Fruit fly (Drosophila melanogaster): ENCODE results near the gene spen.
A peak's percentile ranks its signal among the peaks of the same experiment; 100 is the strongest.

spen gene

DNA sequence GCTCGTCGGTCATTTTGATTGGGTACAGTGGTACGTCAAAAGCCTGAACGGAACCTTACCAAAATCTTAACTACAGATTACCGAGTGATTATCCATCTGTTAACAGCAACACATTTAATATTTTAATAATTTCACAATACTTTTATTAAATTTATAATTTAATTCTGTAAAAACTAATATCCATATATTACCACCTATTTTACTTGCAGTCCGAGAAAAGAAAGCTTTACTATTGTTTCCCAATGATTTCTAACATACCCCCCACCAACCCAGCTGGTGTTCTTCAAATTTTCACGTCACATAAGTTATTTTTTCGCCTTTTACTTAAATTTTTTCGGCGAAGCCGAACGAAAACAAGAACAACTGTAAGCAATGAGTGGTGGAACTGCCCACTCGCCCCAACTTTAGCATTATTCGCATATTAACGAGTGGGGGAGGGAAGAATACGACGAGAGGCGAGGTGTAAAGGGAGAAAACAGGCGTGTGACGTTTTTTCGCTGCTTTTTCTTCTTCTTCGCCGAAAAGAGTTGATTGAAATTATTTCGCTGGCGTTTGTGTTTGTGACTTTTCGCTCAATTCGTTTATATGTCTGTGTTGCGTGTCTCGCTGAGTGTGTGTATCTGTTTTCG, 89.1 kb downstream of the spen start (continued):
- TF ChIP-seq CG3847 (GFP tag; IDR thresholded peaks at IDR 0.05), result peak; percentile 45; the same call in 1 of the 2 replicates
- no peak for TF ChIP-seq CG33557 (GFP tag; optimal IDR thresholded peaks at IDR 0.05)
- no peak for TF ChIP-seq CG34422 (GFP tag; IDR thresholded peaks at IDR 0.05)
- no peak for TF ChIP-seq unc-4 (GFP tag; IDR thresholded peaks at IDR 0.05; ENCODE audit: partially characterized antibody)
- peak; percentile 80 for TF ChIP-seq CG9727 (GFP tag; optimal IDR thresholded peaks at IDR 0.05)
- TF ChIP-seq klu (GFP tag; IDR thresholded peaks at IDR 0.05), result peak; percentile 42
- peak; percentile 7 for TF ChIP-seq CG1602 (GFP tag; optimal IDR thresholded peaks at IDR 0.05)
- no peak for TF ChIP-seq CG10462 (GFP tag; optimal IDR thresholded peaks at IDR 0.05)
- TF ChIP-seq zfh1 (GFP tag; IDR thresholded peaks at IDR 0.05), result no peak
- TF ChIP-seq Elba2 (GFP tag; optimal IDR thresholded peaks at IDR 0.05), result no peak
- no peak for TF ChIP-seq HLH54F (GFP tag; optimal IDR thresholded peaks at IDR 0.05)
- TF ChIP-seq pros (GFP tag; optimal IDR thresholded peaks at IDR 0.05), result no peak
- TF ChIP-seq HLH3B (GFP tag; IDR thresholded peaks at IDR 0.05), result no peak
- no peak for TF ChIP-seq Hr39 (optimal IDR thresholded peaks at IDR 0.05)
- TF ChIP-seq Hey (tag; optimal IDR thresholded peaks at IDR 0.05), result no peak
- no peak for TF ChIP-seq NK7.1 (GFP tag; optimal IDR thresholded peaks at IDR 0.05)
- 0 out of 3 replicates have a peak, but pooled peaks have one; percentile 40 for TF ChIP-seq CG11093 (GFP tag; IDR thresholded peaks at IDR 0.05)
- peak; percentile 53 for TF ChIP-seq CG7928 (GFP tag; optimal IDR thresholded peaks at IDR 0.05)
- no peak for TF ChIP-seq Tbp (GFP tag; optimal IDR thresholded peaks at IDR 0.05)
- TF ChIP-seq Ravus (GFP tag; IDR thresholded peaks at IDR 0.05), result no peak
- TF ChIP-seq CG7839 (tag; optimal IDR thresholded peaks at IDR 0.05), result peak; percentile 72
- TF ChIP-seq CG13775 (GFP tag; optimal IDR thresholded peaks at IDR 0.05), result peak; percentile 69
- no peak for TF ChIP-seq Lpt (GFP tag; optimal IDR thresholded peaks at IDR 0.05)
- TF ChIP-seq rib (GFP tag; IDR thresholded peaks at IDR 0.05), result peak; percentile 82
- no peak for TF ChIP-seq en (GFP tag; optimal IDR thresholded peaks at IDR 0.05)
- TF ChIP-seq pnt (GFP tag; optimal IDR thresholded peaks at IDR 0.05), result no peak
- TF ChIP-seq kay (GFP tag; optimal IDR thresholded peaks at IDR 0.05), result no peak
- no peak for TF ChIP-seq CG33213 (GFP tag; optimal IDR thresholded peaks at IDR 0.05)
- no peak for TF ChIP-seq CG34376 (GFP tag; optimal IDR thresholded peaks at IDR 0.05)
- no peak for TF ChIP-seq h (optimal IDR thresholded peaks at IDR 0.05)
- TF ChIP-seq Ets65A (GFP tag), result peak; percentile 73
- TF ChIP-seq pita (GFP tag; optimal IDR thresholded peaks at IDR 0.05), result no peak
- TF ChIP-seq Sry-δ (GFP tag; optimal IDR thresholded peaks at IDR 0.05), result no peak
- no peak for TF ChIP-seq CG14014 (GFP tag; IDR thresholded peaks at IDR 0.05)

DNA sequence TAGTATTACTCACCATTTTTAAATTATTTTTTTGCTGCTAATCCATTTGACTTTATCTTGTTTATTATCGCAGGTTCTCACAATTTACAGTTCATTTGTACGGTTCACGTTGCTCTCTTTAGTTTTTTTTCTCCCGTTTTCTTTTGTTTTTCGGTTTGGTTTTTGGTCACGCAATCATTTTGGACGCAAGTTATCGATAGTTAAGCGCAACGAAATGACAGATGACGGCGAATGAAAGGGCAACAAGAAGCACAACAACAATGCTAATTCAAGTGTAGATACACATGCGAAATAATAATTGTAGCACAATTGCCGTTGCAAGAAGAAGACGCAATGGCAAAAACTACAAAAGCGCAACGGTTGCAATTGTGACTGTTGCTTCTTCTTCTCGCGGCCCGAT, 89.8 kb downstream of the spen start:
- TF ChIP-seq CG16779 (GFP tag; IDR thresholded peaks at IDR 0.05) (no peak), Atf3 (GFP tag; optimal IDR thresholded peaks at IDR 0.05) (no peak), Dad (GFP tag; optimal IDR thresholded peaks at IDR 0.05) (no peak), zf30C (GFP tag; optimal IDR thresholded peaks at IDR 0.05) (no peak), CG3995 (GFP tag; optimal IDR thresholded peaks at IDR 0.05) (peak; percentile 92), CG13424 (tag; optimal IDR thresholded peaks at IDR 0.05) (no peak), danr (GFP tag; IDR thresholded peaks at IDR 0.05) (no peak), en (GFP tag; optimal IDR thresholded peaks at IDR 0.05) (no peak), Sry-δ (GFP tag; optimal IDR thresholded peaks at IDR 0.05) (peak; percentile 10), Dref (GFP tag; IDR thresholded peaks at IDR 0.05) (peak; percentile 37), pan (optimal IDR thresholded peaks at IDR 0.05) (no peak), pan (GFP tag; optimal IDR thresholded peaks at IDR 0.05 in 1 of 2, IDR thresholded peaks at IDR 0.05 in 1 of 2) (no peak), zen (tag; optimal IDR thresholded peaks at IDR 0.05) (no peak), rib (GFP tag; IDR thresholded peaks at IDR 0.05) (no peak), CG11456 (GFP tag; IDR thresholded peaks at IDR 0.05) (no peak), Chrac-16 (GFP tag; optimal IDR thresholded peaks at IDR 0.05) (no peak), CG12659 (GFP tag; optimal IDR thresholded peaks at IDR 0.05) (peak; percentile 8), Awh (GFP tag; IDR thresholded peaks at IDR 0.05) (no peak), knrl (GFP tag; IDR thresholded peaks at IDR 0.05; ENCODE audit: partially characterized antibody) (0 out of 3 replicates have a peak, but pooled peaks have one; percentile 6), Ssrp (tag; optimal IDR thresholded peaks at IDR 0.05) (no peak), CG12942 (GFP tag; optimal IDR thresholded peaks at IDR 0.05) (no peak), Pdp1 (GFP tag; optimal IDR thresholded peaks at IDR 0.05) (peak in 1 of 2 experiments; percentile 85), eve (GFP tag; optimal IDR thresholded peaks at IDR 0.05) (peak in 1 of 2 experiments; percentile 21)
